Worm (Caenorhabditis elegans): Measurements from ENCODE around the gene dsl-3.

DNA sequence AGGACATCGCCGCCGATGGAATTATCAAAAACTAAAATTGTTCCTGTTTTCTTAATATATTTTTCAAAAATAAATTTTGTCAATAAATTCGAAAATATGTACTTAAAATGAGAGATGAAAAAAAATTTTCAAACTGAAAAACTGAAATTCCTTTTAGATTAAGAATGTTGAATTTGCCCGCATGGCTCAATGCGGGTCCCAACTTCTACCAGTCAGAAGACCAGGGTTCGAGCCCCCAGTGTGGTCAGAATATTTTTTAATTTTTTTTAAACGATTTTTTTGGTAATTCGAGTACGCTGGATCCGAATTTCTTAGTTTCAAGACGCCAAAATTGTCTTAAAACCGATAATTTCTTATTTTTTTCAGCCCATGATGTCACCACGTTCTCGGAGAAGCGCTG is 27.3 kb downstream of the dsl-3 start:
- TF ChIP-seq him-1 (tag; optimal IDR thresholded peaks at IDR 0.05) (no peak), dao-5 (tag; optimal IDR thresholded peaks at IDR 0.05) (no peak)
